Fruit fly (Drosophila melanogaster) whole organism, embryonic: ENCODE results near the gene TwdlR.

ENCODE experiments used
- Abd-B ChIP-seq: fragments of 200-800 bp; sonication (Bioruptor generic); optimal IDR thresholded peaks from 2 replicates; lab custom pipeline; 2018; ENCODE audit warnings: missing biosample characterization, mild to moderate bottlenecking, missing genetic modification characterization, moderate library complexity
- Ada2b ChIP-seq: fragments of 200-800 bp; sonication (Bioruptor generic); IDR thresholded peaks from 2 replicates; pipeline ENCODE4 v1.3.6; 2022; ENCODE audit warnings: missing biosample characterization, missing genetic modification characterization
- Aef1 ChIP-seq: fragments of 200-800 bp; sonication (Bioruptor generic); IDR thresholded peaks from 3 replicates; pipeline ENCODE4 v1.3.6; 2022; ENCODE audit warnings: missing biosample characterization, missing genetic modification characterization
- B-H1 ChIP-seq: fragments of 200-800 bp; sonication (Bioruptor generic); IDR thresholded peaks from 3 replicates; pipeline ENCODE4 v1.3.6; 2022; ENCODE audit warnings: missing biosample characterization, missing genetic modification characterization
- CG10147 ChIP-seq: fragments of 200-800 bp; sonication (Bioruptor generic); optimal IDR thresholded peaks from 2 replicates; lab custom pipeline; 2019; ENCODE audit warnings: missing biosample characterization, mild to moderate bottlenecking, missing genetic modification characterization, moderate library complexity
- CG10321 ChIP-seq: fragments of 200-800 bp; sonication (Bioruptor generic); IDR thresholded peaks from 2 replicates; pipeline ENCODE4 v1.3.6; 2022; ENCODE audit warnings: missing biosample characterization, missing genetic modification characterization
- CG10959 ChIP-seq: fragments of 200-800 bp; sonication (Bioruptor generic); IDR thresholded peaks from 2 replicates; pipeline ENCODE4 v1.3.6; 2022; ENCODE audit warnings: missing biosample characterization, missing genetic modification characterization
- CG11093 ChIP-seq: fragments of 200-800 bp; sonication (Bioruptor generic); IDR thresholded peaks from 3 replicates; pipeline ENCODE4 v1.3.6; 2022; ENCODE audit warnings: missing biosample characterization, missing genetic modification characterization
- CG11398 ChIP-seq: fragments of 200-800 bp; sonication (Bioruptor generic); optimal IDR thresholded peaks from 2 replicates; lab custom pipeline; 2016; ENCODE audit warnings: missing biosample characterization, missing genetic modification characterization
- CG12104 ChIP-seq: fragments of 200-800 bp; sonication (Bioruptor generic); optimal IDR thresholded peaks from 3 replicates; lab custom pipeline; 2016; ENCODE audit warnings: missing biosample characterization, missing genetic modification characterization
- CG12391 ChIP-seq: fragments of 200-800 bp; sonication (Bioruptor generic); optimal IDR thresholded peaks from 3 replicates; lab custom pipeline; 2018; ENCODE audit warnings: missing biosample characterization, mild to moderate bottlenecking, missing genetic modification characterization, moderate library complexity
- CG13296 ChIP-seq: fragments of 200-800 bp; sonication (Bioruptor generic); optimal IDR thresholded peaks from 3 replicates; lab custom pipeline; 2018; ENCODE audit warnings: missing biosample characterization, mild to moderate bottlenecking, missing genetic modification characterization
- CG15269 ChIP-seq: fragments of 200-800 bp; sonication (Bioruptor generic); optimal IDR thresholded peaks from 2 replicates; lab custom pipeline; 2018; ENCODE audit warnings: missing biosample characterization, mild to moderate bottlenecking, missing genetic modification characterization, moderate library complexity
- CG15601 ChIP-seq: fragments of 200-800 bp; sonication (Bioruptor generic); optimal IDR thresholded peaks from 3 replicates; lab custom pipeline; 2019; ENCODE audit warnings: missing biosample characterization, mild to moderate bottlenecking, missing genetic modification characterization, moderate library complexity
- CG18476 ChIP-seq: fragments of 200-800 bp; sonication (Bioruptor generic); optimal IDR thresholded peaks from 2 replicates; lab custom pipeline; 2016; ENCODE audit warnings: missing biosample characterization, mild to moderate bottlenecking, missing genetic modification characterization
- CG2129 ChIP-seq: fragments of 200-800 bp; sonication (Bioruptor generic); IDR thresholded peaks from 2 replicates; pipeline ENCODE4 v1.3.6; 2022; ENCODE audit warnings: missing biosample characterization, missing genetic modification characterization; ENCODE audit not compliant: partially characterized antibody
- CG32772 ChIP-seq: fragments of 200-800 bp; sonication (Bioruptor generic); IDR thresholded peaks from 2 replicates; pipeline ENCODE4 v1.3.6; 2022; ENCODE audit warnings: missing biosample characterization, missing genetic modification characterization
- CG43689 ChIP-seq: fragments of 200-800 bp; sonication (Bioruptor generic); IDR thresholded peaks from 2 replicates; pipeline ENCODE4 v1.3.6; 2022; ENCODE audit warnings: missing biosample characterization, missing genetic modification characterization
- CG4820 ChIP-seq: fragments of 200-800 bp; sonication (Bioruptor generic); optimal IDR thresholded peaks from 3 replicates; lab custom pipeline; 2016; ENCODE audit warnings: missing biosample characterization, missing genetic modification characterization
- CG8388 ChIP-seq: fragments of 200-800 bp; sonication (Bioruptor generic); optimal IDR thresholded peaks from 2 replicates; lab custom pipeline; 2019; ENCODE audit warnings: missing biosample characterization, mild to moderate bottlenecking, missing genetic modification characterization, moderate library complexity
- CG9932 ChIP-seq: fragments of 200-800 bp; sonication (Bioruptor generic); IDR thresholded peaks from 2 replicates; pipeline ENCODE4 v1.3.6; 2022; ENCODE audit warnings: missing biosample characterization, missing genetic modification characterization
- CTCF ChIP-seq: fragments of 200-800 bp; sonication (Bioruptor generic); optimal IDR thresholded peaks from 2 replicates; lab custom pipeline; 2017; ENCODE audit warnings: missing biosample characterization, mild to moderate bottlenecking, missing genetic modification characterization, moderate library complexity
- D19A ChIP-seq: fragments of 200-800 bp; optimal IDR thresholded peaks from 3 replicates; lab custom pipeline; 2019; ENCODE audit warnings: missing biosample characterization, mild to moderate bottlenecking, missing genetic modification characterization, moderate library complexity
- Dip3 ChIP-seq: fragments of 200-800 bp; sonication (Bioruptor generic); optimal IDR thresholded peaks from 3 replicates; lab custom pipeline; 2016; ENCODE audit warnings: missing biosample characterization, missing genetic modification characterization
- E2f1 ChIP-seq: fragments of 200-800 bp; sonication (Bioruptor generic); IDR thresholded peaks from 2 replicates; pipeline ENCODE4 v1.3.6; 2022; ENCODE audit warnings: missing biosample characterization, missing genetic modification characterization
- Ets97D ChIP-seq: fragments of 200-800 bp; sonication (Bioruptor generic); optimal IDR thresholded peaks from 3 replicates; lab custom pipeline; 2016; ENCODE audit warnings: missing biosample characterization, missing genetic modification characterization
- H2.0 ChIP-seq: fragments of 200-800 bp; sonication (Bioruptor generic); IDR thresholded peaks from 2 replicates; pipeline ENCODE4 v1.3.6; 2022; ENCODE audit warnings: missing biosample characterization, missing genetic modification characterization
- Lim3 ChIP-seq: fragments of 200-800 bp; sonication (Bioruptor generic); IDR thresholded peaks from 2 replicates; pipeline ENCODE4 v1.3.6; 2022; ENCODE audit warnings: missing biosample characterization, missing genetic modification characterization
- NC2β ChIP-seq: fragments of 200-800 bp; sonication (Bioruptor generic); optimal IDR thresholded peaks from 2 replicates; lab custom pipeline; 2016; ENCODE audit warnings: missing biosample characterization, missing genetic modification characterization
- Nf-YA ChIP-seq: fragments of 200-800 bp; sonication (Bioruptor generic); IDR thresholded peaks from 2 replicates; pipeline ENCODE4 v1.3.6; 2022; ENCODE audit warnings: missing biosample characterization, missing genetic modification characterization
- Optix ChIP-seq: fragments of 200-800 bp; sonication (Bioruptor generic); IDR thresholded peaks from 3 replicates; pipeline ENCODE4 v1.3.6; 2022; ENCODE audit warnings: missing biosample characterization, missing genetic modification characterization
- Poxn ChIP-seq: fragments of 200-800 bp; sonication (Bioruptor generic); IDR thresholded peaks from 2 replicates; pipeline ENCODE4 v1.3.6; 2022; ENCODE audit warnings: missing biosample characterization, missing genetic modification characterization
- Sox102F ChIP-seq: fragments of 200-800 bp; sonication (Bioruptor generic); optimal IDR thresholded peaks from 2 replicates; lab custom pipeline; 2018; ENCODE audit warnings: missing biosample characterization, mild to moderate bottlenecking, missing genetic modification characterization, moderate library complexity
- Sry-δ ChIP-seq: fragments of 200-800 bp; sonication (Bioruptor generic); optimal IDR thresholded peaks from 2 replicates; lab custom pipeline; 2016; ENCODE audit warnings: missing biosample characterization, missing genetic modification characterization
- Tbp ChIP-seq: fragments of >200 bp; optimal IDR thresholded peaks from 2 replicates; lab custom pipeline; 2018; ENCODE audit warnings: missing biosample characterization, missing genetic modification characterization
- ab ChIP-seq: fragments of 200-800 bp; sonication (Bioruptor generic); optimal IDR thresholded peaks from 2 replicates; lab custom pipeline; 2016; ENCODE audit warnings: missing biosample characterization, missing genetic modification characterization
- abd-A ChIP-seq: fragments of 200-800 bp; sonication (Bioruptor generic); optimal IDR thresholded peaks from 3 replicates; lab custom pipeline; 2019; ENCODE audit warnings: missing biosample characterization, mild to moderate bottlenecking, missing genetic modification characterization, moderate library complexity
- btn ChIP-seq: fragments of 200-800 bp; sonication (Bioruptor generic); optimal IDR thresholded peaks from 2 replicates; lab custom pipeline; 2016; ENCODE audit warnings: missing biosample characterization, missing genetic modification characterization
- en ChIP-seq: fragments of 200-800 bp; sonication (Bioruptor generic); optimal IDR thresholded peaks from 2 replicates; lab custom pipeline; 2016; ENCODE audit warnings: missing biosample characterization, missing genetic modification characterization
- gcm ChIP-seq: fragments of 200-800 bp; sonication (Bioruptor generic); optimal IDR thresholded peaks from 2 replicates; lab custom pipeline; 2019; ENCODE audit warnings: missing biosample characterization, mild to moderate bottlenecking, missing genetic modification characterization, moderate library complexity
- grau ChIP-seq: fragments of 200-800 bp; optimal IDR thresholded peaks from 3 replicates; lab custom pipeline; 2019; ENCODE audit warnings: missing biosample characterization, mild to moderate bottlenecking, missing genetic modification characterization, moderate library complexity
- gro ChIP-seq: fragments of 200-800 bp; sonication (Bioruptor generic); optimal IDR thresholded peaks from 2 replicates; lab custom pipeline; 2016; ENCODE audit warnings: missing biosample characterization, missing genetic modification characterization
- ind ChIP-seq: fragments of 200-800 bp; sonication (Bioruptor generic); optimal IDR thresholded peaks from 3 replicates; lab custom pipeline; 2016; ENCODE audit warnings: missing biosample characterization, missing genetic modification characterization
- jumu ChIP-seq: fragments of 200-800 bp; sonication (Bioruptor generic); optimal IDR thresholded peaks from 3 replicates; lab custom pipeline; 2016; ENCODE audit warnings: missing biosample characterization, missing genetic modification characterization
- nau ChIP-seq: fragments of 200-800 bp; sonication (Bioruptor generic); optimal IDR thresholded peaks from 3 replicates; lab custom pipeline; 2017; ENCODE audit warnings: missing biosample characterization, mild to moderate bottlenecking, missing genetic modification characterization, missing genetic modification reagents
- oc ChIP-seq: fragments of 200-800 bp; sonication (Bioruptor generic); optimal IDR thresholded peaks from 2 replicates; lab custom pipeline; 2018; ENCODE audit warnings: missing biosample characterization, mild to moderate bottlenecking, missing genetic modification characterization, moderate library complexity
- ro ChIP-seq: fragments of 200-800 bp; sonication (Bioruptor generic); IDR thresholded peaks from 2 replicates; pipeline ENCODE4 v1.3.6; 2022; ENCODE audit warnings: missing biosample characterization, missing genetic modification characterization
- schlank ChIP-seq: fragments of 200-800 bp; sonication (Bioruptor generic); optimal IDR thresholded peaks from 2 replicates; lab custom pipeline; 2018; ENCODE audit warnings: missing biosample characterization, mild to moderate bottlenecking, missing genetic modification characterization
- sens ChIP-seq: fragments of 200-800 bp; sonication (Bioruptor generic); peaks from one replicate; lab custom pipeline; 2016; ENCODE audit warnings: missing biosample characterization, missing genetic modification characterization
- shn ChIP-seq: fragments of 200-800 bp; sonication (Bioruptor generic); optimal IDR thresholded peaks from 3 replicates; lab custom pipeline; 2016; ENCODE audit warnings: missing biosample characterization, missing genetic modification characterization
- slp2 ChIP-seq: fragments of 200-800 bp; sonication (Bioruptor generic); optimal IDR thresholded peaks from 2 replicates; lab custom pipeline; 2016; ENCODE audit warnings: missing biosample characterization, missing genetic modification characterization
- tap ChIP-seq: fragments of 200-800 bp; optimal IDR thresholded peaks from 3 replicates; lab custom pipeline; 2019; ENCODE audit warnings: missing biosample characterization, mild to moderate bottlenecking, missing genetic modification characterization, moderate library complexity
- zfh1 ChIP-seq: fragments of 200-800 bp; sonication (Bioruptor generic); IDR thresholded peaks from 3 replicates; pipeline ENCODE4 v1.3.6; 2022; ENCODE audit warnings: missing biosample characterization, missing genetic modification characterization

Gene TwdlR

dm6 chr3R:26654594-26654993, 19.9 kb downstream of the TwdlR start:
- TF ChIP-seq oc (tag; lab: Kevin White, UChicago) (no peak), D19A (tag; lab: Kevin White, UChicago) (no peak), CG13296 (GFP tag; lab: Kevin White, UChicago) (no peak), Sry-δ (GFP tag; lab: Kevin White, UChicago) (no peak), Aef1 (GFP tag; lab: Robert Waterston, UW) (peak; percentile 52; the same call in 1 of the 3 replicates), CG15601 (tag; lab: Kevin White, UChicago) (no peak), CG10321 (GFP tag; lab: Robert Waterston, UW) (no peak), CG10147 (GFP tag; lab: Kevin White, UChicago) (peak; percentile 36), abd-A (tag; lab: Kevin White, UChicago) (no peak), CG11093 (GFP tag; lab: Robert Waterston, UW) (0 out of 3 replicates have a peak, but pooled peaks have one; percentile 24), grau (no peak), CG4820 (peak; percentile 42), shn (GFP tag; lab: Kevin White, UChicago) (peak; percentile 0), CG8388 (peak; percentile 26), Abd-B (GFP tag; lab: Kevin White, UChicago) (peak; percentile 31), gcm (no peak), ab (GFP tag; lab: Kevin White, UChicago) (no peak), E2f1 (GFP tag; lab: Robert Waterston, UW) (peak; percentile 69), CG43689 (no peak), ro (GFP tag; lab: Robert Waterston, UW) (no peak), Lim3 (GFP tag; lab: Robert Waterston, UW) (0 out of 2 replicates have a peak, but pooled peaks have one; percentile 6), NC2β (GFP tag; lab: Kevin White, UChicago) (no peak), CG11398 (GFP tag; lab: Kevin White, UChicago) (no peak), nau (GFP tag; lab: Kevin White, UChicago) (peak; percentile 47), Dip3 (GFP tag; lab: Kevin White, UChicago) (peak; percentile 32), CTCF (GFP tag; lab: Kevin White, UChicago) (no peak), Optix (GFP tag; lab: Robert Waterston, UW) (peak; percentile 50; the same call in 1 of the 3 replicates), Ets97D (GFP tag; lab: Kevin White, UChicago) (no peak), Sox102F (GFP tag; lab: Kevin White, UChicago) (peak; percentile 61), jumu (GFP tag; lab: Kevin White, UChicago) (peak; percentile 35), H2.0 (GFP tag; lab: Robert Waterston, UW) (peak; percentile 33; the same call in 1 of the 2 replicates), CG15269 (tag; lab: Kevin White, UChicago) (peak; percentile 56), slp2 (GFP tag; lab: Kevin White, UChicago) (peak; percentile 38), CG32772 (GFP tag; lab: Robert Waterston, UW) (peak; percentile 48; the same call in 1 of the 2 replicates), CG2129 (no peak), zfh1 (GFP tag; lab: Robert Waterston, UW) (0 out of 3 replicates have a peak, but pooled peaks have one; percentile 11), gro (GFP tag; lab: Kevin White, UChicago) (peak; percentile 52), Tbp (GFP tag; lab: Kevin White, UChicago) (no peak), Poxn (GFP tag; lab: Robert Waterston, UW) (no peak), B-H1 (GFP tag; lab: Robert Waterston, UW) (peak; percentile 52; the same call in 2 of the 3 replicates), btn (GFP tag; lab: Kevin White, UChicago) (peak; percentile 17), CG10959 (GFP tag; lab: Robert Waterston, UW) (no peak), schlank (tag; lab: Kevin White, UChicago) (no peak), CG18476 (GFP tag; lab: Kevin White, UChicago) (no peak), en (peak; percentile 7), sens (peak; percentile 88), ind (GFP tag; lab: Kevin White, UChicago) (peak; percentile 66), tap (tag; lab: Kevin White, UChicago) (no peak), CG12104 (GFP tag; lab: Kevin White, UChicago) (no peak), Ada2b (GFP tag; lab: Robert Waterston, UW) (peak; percentile 72), CG9932 (GFP tag; lab: Robert Waterston, UW) (peak; percentile 52), CG12391 (tag; lab: Kevin White, UChicago) (no peak), Nf-YA (peak; percentile 36; the same call in 1 of the 2 replicates)
